Fruit fly (Drosophila melanogaster): ENCODE data around the gene Synd.

dm6 chr3R:20845493-20845892 is 12.9 kb downstream of the Synd start:
- TF ChIP-seq Hr78 (GFP tag; optimal IDR thresholded peaks at IDR 0.05), result no peak
- no peak for TF ChIP-seq CG32264 (GFP tag; optimal IDR thresholded peaks at IDR 0.05)
- no peak for TF ChIP-seq psq (GFP tag; optimal IDR thresholded peaks at IDR 0.05)
- TF ChIP-seq fru (GFP tag; optimal IDR thresholded peaks at IDR 0.05), result no peak
- TF ChIP-seq sv (GFP tag; optimal IDR thresholded peaks at IDR 0.05), result no peak
- no peak for TF ChIP-seq OdsH (GFP tag; optimal IDR thresholded peaks at IDR 0.05)
- no peak for TF ChIP-seq Sp1 (GFP tag; optimal IDR thresholded peaks at IDR 0.05)
- TF ChIP-seq Dif (GFP tag; optimal IDR thresholded peaks at IDR 0.05; ENCODE audit: partially characterized antibody), result no peak
- no peak for TF ChIP-seq Abd-B (GFP tag; optimal IDR thresholded peaks at IDR 0.05)
- TF ChIP-seq ey (GFP tag; optimal IDR thresholded peaks at IDR 0.05), result no peak
- TF ChIP-seq HLH106 (tag; optimal IDR thresholded peaks at IDR 0.05), result no peak
- no peak for TF ChIP-seq Hnf4 (GFP tag; optimal IDR thresholded peaks at IDR 0.05)
